Worm (Caenorhabditis elegans) whole organism, early embryonic: ENCODE data around the gene clec-45.

Experiments
- aly-1 ChIP-seq: sonication (generic microtip); optimal IDR thresholded peaks from 2 replicates; lab custom pipeline; 2016; ENCODE audit warnings: missing genetic modification characterization, missing compliant biosample characterization
- ama-1 ChIP-seq: fragments of 150-350 bp; optimal IDR thresholded peaks from 2 replicates; lab custom pipeline; 2014

- TF ChIP-seq ama-1 (lab: Kevin White, UChicago) (no peak), aly-1 (tag; lab: Kevin White, UChicago) (no peak)
These were observed 3.8 kb downstream of the clec-45 start for ce11 chrV:7641718-7642117.
